Fruit fly (Drosophila melanogaster): ENCODE data around the gene NfI.

Gene NfI

DNA sequence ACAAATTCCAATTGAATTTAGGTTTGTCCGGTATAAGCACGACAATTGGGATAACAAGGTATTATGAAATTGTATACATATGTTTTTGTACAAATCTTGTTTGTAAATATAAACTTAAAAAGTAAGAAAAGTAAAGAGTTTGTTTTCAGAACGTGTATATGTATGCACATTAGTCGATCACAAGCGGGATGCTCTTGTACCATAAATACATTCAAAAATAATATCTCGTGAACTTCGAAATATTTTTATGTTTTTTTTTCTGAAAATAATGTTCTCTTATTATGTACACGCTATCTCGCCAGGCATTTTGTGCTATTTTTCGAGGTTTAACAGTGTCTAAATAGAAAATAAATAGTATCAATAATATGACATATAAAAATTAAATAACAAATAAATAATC lies 21.5 kb downstream of the NfI start, which contains the start of gene RhoGAP102A:
RhoGAP102A (plus strand) TSS at position 301 of the 400 bp plus-strand sequence.
- no peak for TF ChIP-seq pan (optimal IDR thresholded peaks at IDR 0.05)
- TF ChIP-seq EcR (GFP tag; optimal IDR thresholded peaks at IDR 0.05), result no peak
- TF ChIP-seq Dll (optimal IDR thresholded peaks at IDR 0.05), result no peak
- no peak for TF ChIP-seq usp (GFP tag; optimal IDR thresholded peaks at IDR 0.05)
- TF ChIP-seq CG8478 (optimal IDR thresholded peaks at IDR 0.05), result no peak
- TF ChIP-seq psq (optimal IDR thresholded peaks at IDR 0.05), result no peak

DNA sequence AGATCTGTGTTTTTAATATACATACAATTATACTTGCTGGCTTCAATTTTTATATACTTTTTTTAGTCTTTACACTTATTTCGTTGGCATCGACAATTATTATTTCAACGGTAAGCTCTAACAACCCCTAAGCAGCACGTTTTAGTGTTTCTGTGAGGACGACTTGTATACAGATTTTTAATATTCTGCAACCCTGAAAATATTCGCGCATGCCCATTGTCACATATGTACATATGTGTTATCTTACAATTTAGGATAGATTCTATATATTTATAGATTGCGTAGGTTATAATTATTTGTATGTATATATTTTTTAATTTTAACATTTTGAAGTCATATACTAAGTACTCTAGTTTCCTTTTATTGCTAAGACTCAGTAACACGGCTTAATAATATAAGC lies 23.0 kb downstream of the NfI start, which contains the start of gene dpr7:
dpr7 (minus strand) TSS at position 154 of the 400 bp plus-strand sequence.
- TF ChIP-seq CG8478 (optimal IDR thresholded peaks at IDR 0.05), result no peak
- no peak for TF ChIP-seq psq (optimal IDR thresholded peaks at IDR 0.05)
- TF ChIP-seq usp (GFP tag; optimal IDR thresholded peaks at IDR 0.05), result no peak
- no peak for TF ChIP-seq pan (optimal IDR thresholded peaks at IDR 0.05)

DNA sequence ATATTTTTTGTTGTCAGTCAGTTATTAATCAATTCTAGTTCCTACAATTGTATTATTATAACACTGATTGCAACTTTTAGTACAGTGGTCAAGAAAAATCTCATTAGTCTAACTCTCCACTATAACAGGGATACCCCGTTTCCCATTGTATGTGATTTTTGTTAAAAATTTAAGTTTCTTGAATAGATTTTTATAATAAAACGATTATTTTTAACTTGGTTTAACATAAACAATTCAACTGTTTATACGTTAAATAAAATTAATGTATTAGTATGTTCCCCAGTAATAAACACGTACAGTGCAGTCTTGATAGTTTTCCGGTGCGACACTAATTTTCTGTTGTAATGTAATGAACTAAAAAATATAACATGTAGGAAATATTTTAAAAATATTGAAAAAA lies 35.3 kb downstream of the NfI start:
- no peak for TF ChIP-seq EcR (GFP tag; optimal IDR thresholded peaks at IDR 0.05)
- TF ChIP-seq CG8478 (optimal IDR thresholded peaks at IDR 0.05), result no peak
- no peak for TF ChIP-seq pan (optimal IDR thresholded peaks at IDR 0.05)
- TF ChIP-seq Dll (optimal IDR thresholded peaks at IDR 0.05), result no peak
- no peak for TF ChIP-seq psq (optimal IDR thresholded peaks at IDR 0.05)
- TF ChIP-seq usp (GFP tag; optimal IDR thresholded peaks at IDR 0.05), result no peak

DNA sequence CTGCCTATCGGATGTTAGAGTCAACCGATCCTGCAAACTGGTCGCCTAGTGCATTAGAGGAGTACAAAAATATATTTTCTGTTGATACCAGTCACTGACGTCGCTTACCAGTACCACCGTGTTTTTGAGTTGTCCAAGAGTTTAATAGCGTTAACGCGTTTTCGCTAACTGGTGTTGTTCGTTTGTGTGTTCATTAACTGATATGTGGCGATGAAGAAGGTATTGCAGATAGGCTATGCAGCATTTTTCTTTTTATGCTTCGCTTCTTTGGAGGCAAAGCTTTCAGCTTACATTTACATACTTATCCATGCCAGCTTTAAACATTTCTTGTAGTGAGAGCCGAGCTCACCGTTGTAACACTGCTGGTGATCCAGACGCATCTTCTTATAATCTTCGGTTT lies 37.8 kb downstream of the NfI start:
- no peak for TF ChIP-seq pan (optimal IDR thresholded peaks at IDR 0.05)
- no peak for TF ChIP-seq Dll (optimal IDR thresholded peaks at IDR 0.05)
- no peak for TF ChIP-seq EcR (GFP tag; optimal IDR thresholded peaks at IDR 0.05)
- no peak for TF ChIP-seq psq (optimal IDR thresholded peaks at IDR 0.05)
- TF ChIP-seq CG8478 (optimal IDR thresholded peaks at IDR 0.05), result no peak
- TF ChIP-seq usp (GFP tag; optimal IDR thresholded peaks at IDR 0.05), result no peak

DNA sequence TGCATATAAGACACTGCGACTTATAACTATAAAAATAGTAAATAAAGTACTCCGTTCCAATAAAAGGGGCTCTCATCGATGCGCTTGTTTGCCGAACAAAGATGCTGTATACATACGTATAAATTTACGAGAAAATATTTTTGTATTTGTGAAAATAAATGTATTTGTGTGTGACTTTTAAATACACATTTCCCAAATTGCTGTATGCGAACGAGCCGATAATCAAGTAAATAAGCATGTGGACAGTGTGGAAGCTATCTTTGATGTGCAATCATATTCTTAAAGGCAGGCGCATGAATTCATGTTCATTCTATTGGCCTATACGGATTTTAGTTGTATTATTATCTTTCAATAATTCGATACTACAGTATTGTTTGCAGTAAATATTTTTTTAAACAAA lies 45.0 kb downstream of the NfI start:
- TF ChIP-seq usp (GFP tag; optimal IDR thresholded peaks at IDR 0.05) (no peak), psq (optimal IDR thresholded peaks at IDR 0.05) (no peak), CG8478 (optimal IDR thresholded peaks at IDR 0.05) (no peak), EcR (GFP tag; optimal IDR thresholded peaks at IDR 0.05) (no peak), Dll (optimal IDR thresholded peaks at IDR 0.05) (no peak), pan (optimal IDR thresholded peaks at IDR 0.05) (no peak)

DNA sequence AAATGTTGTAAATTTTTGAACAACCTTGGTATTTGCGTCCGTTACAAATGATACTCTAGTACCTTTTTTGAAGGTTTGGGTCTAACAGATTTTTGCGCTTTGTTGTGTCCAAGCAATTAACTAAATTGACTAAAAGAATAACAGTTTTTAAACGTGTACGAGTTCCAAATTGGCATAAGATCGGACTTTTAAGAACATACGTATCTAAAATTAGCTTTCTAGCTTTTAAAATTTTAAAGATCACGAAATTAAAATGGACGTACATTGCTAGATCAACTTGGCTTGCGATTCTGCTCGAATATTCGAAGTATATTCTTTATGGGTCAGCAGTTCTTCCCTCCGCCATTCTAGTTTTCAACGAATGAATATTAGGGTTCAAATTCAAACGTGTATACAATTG lies 45.7 kb downstream of the NfI start, which contains the start of gene CG1674:
CG1674 (plus strand) TSS at position 301 of the 400 bp plus-strand sequence.
- TF ChIP-seq EcR (GFP tag; optimal IDR thresholded peaks at IDR 0.05) (no peak), Dll (optimal IDR thresholded peaks at IDR 0.05) (no peak), usp (GFP tag; optimal IDR thresholded peaks at IDR 0.05) (no peak), pan (optimal IDR thresholded peaks at IDR 0.05) (no peak), psq (optimal IDR thresholded peaks at IDR 0.05) (no peak), CG8478 (optimal IDR thresholded peaks at IDR 0.05) (no peak)

DNA sequence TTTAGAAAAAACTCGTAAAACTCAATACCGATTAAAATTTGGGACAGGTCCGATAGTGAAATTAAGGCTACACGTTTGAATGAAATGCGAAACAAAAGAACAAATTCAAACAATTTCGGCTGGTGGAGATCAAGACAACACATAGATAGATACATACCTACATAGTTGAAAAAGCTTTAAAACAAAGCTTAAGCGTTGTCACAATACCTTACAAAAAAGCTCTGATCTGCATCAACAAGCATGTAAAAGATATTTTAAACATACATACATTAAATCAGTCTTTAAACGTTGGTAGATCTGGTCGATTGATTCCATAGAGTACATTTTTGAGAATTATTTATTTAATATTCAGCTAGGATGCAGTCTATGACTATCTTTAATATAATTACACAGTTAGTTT lies 48.5 kb downstream of the NfI start, which contains the start of the genes CG31999 and yellow-h:
CG31999 (minus strand) TSS at position 101 of the 400 bp plus-strand sequence.
yellow-h (plus strand) TSS at position 275 of the 400 bp plus-strand sequence.
- no peak for TF ChIP-seq psq (optimal IDR thresholded peaks at IDR 0.05)
- TF ChIP-seq EcR (GFP tag; optimal IDR thresholded peaks at IDR 0.05), result no peak
- no peak for TF ChIP-seq CG8478 (optimal IDR thresholded peaks at IDR 0.05)
- no peak for TF ChIP-seq Dll (optimal IDR thresholded peaks at IDR 0.05)
- TF ChIP-seq pan (optimal IDR thresholded peaks at IDR 0.05), result no peak
- no peak for TF ChIP-seq usp (GFP tag; optimal IDR thresholded peaks at IDR 0.05)

DNA sequence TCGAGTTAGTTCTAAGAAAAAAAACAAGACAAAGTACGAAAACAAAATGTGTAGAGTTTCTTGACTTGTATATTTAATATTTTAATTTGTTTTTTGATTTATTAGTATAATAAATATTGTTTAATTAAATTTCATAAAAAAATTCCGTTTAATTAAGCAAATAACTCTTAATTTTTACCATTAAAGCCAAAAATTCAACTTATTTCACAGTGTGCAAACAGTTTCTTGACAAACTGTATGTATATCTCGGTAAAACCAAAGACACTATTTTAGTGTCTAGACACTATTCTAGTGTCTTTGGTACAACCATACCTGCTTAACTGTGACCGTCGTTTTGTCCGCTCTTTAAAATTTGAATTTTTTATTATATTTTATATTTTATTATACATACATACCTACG lies 49.4 kb downstream of the NfI start:
- TF ChIP-seq usp (GFP tag; optimal IDR thresholded peaks at IDR 0.05), result no peak
- no peak for TF ChIP-seq EcR (GFP tag; optimal IDR thresholded peaks at IDR 0.05)
- no peak for TF ChIP-seq Dll (optimal IDR thresholded peaks at IDR 0.05)
- no peak for TF ChIP-seq psq (optimal IDR thresholded peaks at IDR 0.05)
- TF ChIP-seq CG8478 (optimal IDR thresholded peaks at IDR 0.05), result no peak

DNA sequence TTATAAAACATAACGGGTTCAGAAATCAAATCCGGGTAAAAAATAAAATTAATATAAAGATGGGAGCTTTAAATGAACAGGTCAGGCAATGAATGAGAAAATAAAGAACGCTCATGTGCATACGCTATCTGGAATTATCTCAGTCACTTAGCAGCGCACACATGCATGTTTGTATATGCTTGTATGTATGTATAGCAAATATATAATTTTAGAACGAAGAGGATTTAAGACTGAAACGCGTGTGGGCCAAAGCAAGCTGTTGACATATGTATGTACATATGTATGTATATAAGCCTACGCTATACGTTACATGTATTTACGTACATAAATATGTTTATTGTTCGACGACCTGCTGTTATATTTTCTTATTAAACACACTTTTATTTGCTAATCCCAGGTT lies 50.3 kb downstream of the NfI start:
- TF ChIP-seq EcR (GFP tag; optimal IDR thresholded peaks at IDR 0.05), result no peak
- TF ChIP-seq Dll (optimal IDR thresholded peaks at IDR 0.05), result no peak
- TF ChIP-seq psq (optimal IDR thresholded peaks at IDR 0.05), result no peak
- no peak for TF ChIP-seq pan (optimal IDR thresholded peaks at IDR 0.05)
- no peak for TF ChIP-seq CG8478 (optimal IDR thresholded peaks at IDR 0.05)
- TF ChIP-seq usp (GFP tag; optimal IDR thresholded peaks at IDR 0.05), result no peak
